Worm (Caenorhabditis elegans) whole organism, L3 larva: ENCODE measurements around the gene ZK945.6.

Experiments used
- ama-1 ChIP-seq: fragments of 150-350 bp; optimal IDR thresholded peaks from 2 replicates; lab custom pipeline; 2018
- ceh-16 ChIP-seq: sonication (generic microtip); optimal IDR thresholded peaks from 2 replicates; lab custom pipeline; 2017; ENCODE audit warnings: missing biosample characterization, missing genetic modification characterization
- ceh-9 ChIP-seq: sonication (generic microtip); optimal IDR thresholded peaks from 2 replicates; lab custom pipeline; 2018; ENCODE audit warnings: missing biosample characterization, missing genetic modification characterization
- egl-5 ChIP-seq: fragments of 150-350 bp; optimal IDR thresholded peaks from 2 replicates; lab custom pipeline; 2017; ENCODE audit warnings: missing biosample characterization, missing genetic modification reagents, missing genetic modification characterization, inconsistent platforms
- elt-1 ChIP-seq: fragments of 150-350 bp; optimal IDR thresholded peaks from 2 replicates; lab custom pipeline; 2014; ENCODE audit warnings: missing biosample characterization, missing genetic modification characterization
- fos-1 ChIP-seq: fragments of 150-350 bp; optimal IDR thresholded peaks from 2 replicates; lab custom pipeline; 2014; ENCODE audit warnings: missing biosample characterization, missing genetic modification characterization
- lin-15B ChIP-seq: fragments of 150-350 bp; optimal IDR thresholded peaks from 2 replicates; lab custom pipeline; 2014; ENCODE audit warnings: missing biosample characterization, missing genetic modification characterization
- nhr-11 ChIP-seq: fragments of 150-350 bp; optimal IDR thresholded peaks from 2 replicates; lab custom pipeline; 2014; ENCODE audit warnings: missing biosample characterization, missing genetic modification characterization
- nhr-12 ChIP-seq: fragments of 150-350 bp; optimal IDR thresholded peaks from 2 replicates; lab custom pipeline; 2014; ENCODE audit warnings: missing biosample characterization, missing genetic modification characterization
- nhr-237 ChIP-seq: fragments of 150-350 bp; optimal IDR thresholded peaks from 2 replicates; lab custom pipeline; 2014; ENCODE audit warnings: missing biosample characterization, missing genetic modification characterization
- nhr-43 ChIP-seq: sonication (generic microtip); optimal IDR thresholded peaks from 2 replicates; lab custom pipeline; 2016; ENCODE audit warnings: mild to moderate bottlenecking, missing genetic modification characterization, missing compliant biosample characterization; ENCODE audit not compliant: poor library complexity, severe bottlenecking
- snpc-4 ChIP-seq: fragments of 150-350 bp; optimal IDR thresholded peaks from 2 replicates; lab custom pipeline; 2014; ENCODE audit warnings: missing biosample characterization, missing genetic modification characterization
- unc-62 ChIP-seq: fragments of 150-350 bp; sonication (generic microtip); optimal IDR thresholded peaks from 4 replicates; lab custom pipeline; 2014; ENCODE audit warnings: missing biosample characterization, missing genetic modification reagents, missing genetic modification characterization

DNA sequence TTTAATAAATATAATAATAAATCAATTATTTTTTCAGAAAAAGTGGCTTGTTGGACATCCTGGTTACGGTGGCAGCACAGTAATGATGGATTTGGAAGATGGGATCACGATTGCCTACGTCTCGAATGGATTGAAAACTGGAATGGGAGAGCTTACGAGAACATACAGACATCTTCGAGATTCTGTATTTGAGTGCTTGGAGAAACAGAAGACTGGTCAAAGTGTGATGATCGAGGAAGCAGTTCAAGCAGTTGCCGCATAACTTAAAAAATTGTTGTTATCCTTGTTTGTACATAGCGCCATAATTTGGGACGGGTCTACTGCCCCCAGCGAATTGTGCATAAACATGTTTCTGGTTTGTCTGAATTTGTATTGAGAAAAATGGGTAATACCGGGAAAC, 8.3 kb downstream of the ZK945.6 start:
- no peak for TF ChIP-seq snpc-4 (tag; lab: Kevin White, UChicago)
- no peak for TF ChIP-seq egl-5 (tag; lab: Kevin White, UChicago)
- TF ChIP-seq ceh-16 (tag; lab: Kevin White, UChicago), result no peak
- TF ChIP-seq nhr-11 (tag; lab: Kevin White, UChicago), result no peak
- TF ChIP-seq fos-1 (tag; lab: Kevin White, UChicago), result no peak
- no peak for TF ChIP-seq nhr-43 (tag; lab: Kevin White, UChicago)
- no peak for TF ChIP-seq ceh-9 (tag; lab: Kevin White, UChicago)
- no peak for TF ChIP-seq lin-15B
- TF ChIP-seq elt-1, result no peak
- no peak for TF ChIP-seq nhr-12 (tag; lab: Kevin White, UChicago)
- TF ChIP-seq nhr-237, result no peak
- TF ChIP-seq unc-62 (GFP tag; lab: Kevin White, UChicago), result no peak
- no peak for TF ChIP-seq ama-1 (lab: Kevin White, UChicago)
